Fruit fly (Drosophila melanogaster) whole organism, embryonic: ENCODE data around the gene Obp28a.
A peak's percentile ranks its signal among the peaks of the same experiment; 100 is the strongest.

ENCODE experiments used
- B-H1 ChIP-seq: fragments of 200-800 bp; sonication (Bioruptor generic); IDR thresholded peaks from 3 replicates; pipeline ENCODE4 v1.3.6; 2022; ENCODE audit warnings: missing biosample characterization, missing genetic modification characterization
- C15 ChIP-seq: fragments of 200-800 bp; sonication (Bioruptor generic); IDR thresholded peaks from 3 replicates; pipeline ENCODE4 v1.3.6; 2022; ENCODE audit warnings: missing biosample characterization, missing genetic modification characterization
- CG10366 ChIP-seq: fragments of 200-800 bp; sonication (Bioruptor generic); IDR thresholded peaks from 2 replicates; pipeline ENCODE4 v1.3.6; 2022; ENCODE audit warnings: missing biosample characterization, missing genetic modification characterization
- CG10543 ChIP-seq: fragments of 200-800 bp; sonication (Bioruptor generic); optimal IDR thresholded peaks from 3 replicates; lab custom pipeline; 2017; ENCODE audit warnings: missing biosample characterization, mild to moderate bottlenecking, missing genetic modification characterization, moderate library complexity
- CG11695 ChIP-seq: fragments of 200-800 bp; sonication (Bioruptor generic); IDR thresholded peaks from 3 replicates; pipeline ENCODE4 v1.3.6; 2022; ENCODE audit warnings: missing biosample characterization, missing genetic modification characterization
- CG12391 ChIP-seq: fragments of 200-800 bp; sonication (Bioruptor generic); optimal IDR thresholded peaks from 3 replicates; lab custom pipeline; 2018; ENCODE audit warnings: missing biosample characterization, mild to moderate bottlenecking, missing genetic modification characterization, moderate library complexity
- CG13424 ChIP-seq: fragments of 200-800 bp; sonication (Bioruptor generic); optimal IDR thresholded peaks from 2 replicates; lab custom pipeline; 2019; ENCODE audit warnings: missing biosample characterization, mild to moderate bottlenecking, missing genetic modification characterization, moderate library complexity
- CG15514 ChIP-seq: fragments of 200-800 bp; sonication (Bioruptor generic); optimal IDR thresholded peaks from 3 replicates; lab custom pipeline; 2017; ENCODE audit warnings: missing biosample characterization, missing genetic modification characterization, mild to moderate bottlenecking, moderate library complexity, missing genetic modification reagents
- CG16863 ChIP-seq: fragments of 200-800 bp; sonication (Bioruptor generic); optimal IDR thresholded peaks from 3 replicates; lab custom pipeline; 2016; ENCODE audit warnings: missing biosample characterization, missing genetic modification characterization
- CG17359 ChIP-seq: fragments of 200-800 bp; sonication (Bioruptor generic); optimal IDR thresholded peaks from 3 replicates; lab custom pipeline; 2018; ENCODE audit warnings: missing biosample characterization, mild to moderate bottlenecking, missing genetic modification characterization, moderate library complexity
- CG18262 ChIP-seq: fragments of 200-800 bp; optimal IDR thresholded peaks from 3 replicates; lab custom pipeline; 2019; ENCODE audit warnings: missing biosample characterization, mild to moderate bottlenecking, missing genetic modification characterization, moderate library complexity
- CG18619 ChIP-seq: fragments of 200-800 bp; sonication (Bioruptor generic); optimal IDR thresholded peaks from 3 replicates; lab custom pipeline; 2017; ENCODE audit warnings: missing biosample characterization, mild to moderate bottlenecking, missing genetic modification characterization
- CG31388 ChIP-seq: fragments of 200-800 bp; sonication (Bioruptor generic); optimal IDR thresholded peaks from 2 replicates; lab custom pipeline; 2016; ENCODE audit warnings: missing biosample characterization, missing genetic modification characterization
- CG3838 ChIP-seq: fragments of 200-800 bp; sonication (Bioruptor generic); optimal IDR thresholded peaks from 3 replicates; lab custom pipeline; 2016; ENCODE audit warnings: missing biosample characterization, missing genetic modification characterization
- CG4360 ChIP-seq: fragments of 200-800 bp; sonication (Bioruptor generic); IDR thresholded peaks from 2 replicates; pipeline ENCODE4 v1.3.6; 2022; ENCODE audit warnings: missing biosample characterization, missing genetic modification characterization
- CG4707 ChIP-seq: fragments of 200-800 bp; sonication (Bioruptor generic); optimal IDR thresholded peaks from 2 replicates; lab custom pipeline; 2018; ENCODE audit warnings: missing biosample characterization, mild to moderate bottlenecking, missing genetic modification characterization, moderate library complexity
- CG6254 ChIP-seq: fragments of 200-800 bp; sonication (Bioruptor generic); optimal IDR thresholded peaks from 3 replicates; lab custom pipeline; 2017; ENCODE audit warnings: mild to moderate bottlenecking, missing biosample characterization, missing genetic modification reagents, missing genetic modification characterization
- CG6765 ChIP-seq: fragments of 200-800 bp; sonication (Bioruptor generic); optimal IDR thresholded peaks from 3 replicates; lab custom pipeline; 2017; ENCODE audit warnings: missing biosample characterization, mild to moderate bottlenecking, missing genetic modification characterization
- CG6854 ChIP-seq: fragments of 200-800 bp; sonication (Bioruptor generic); optimal IDR thresholded peaks from 3 replicates; lab custom pipeline; 2017; ENCODE audit warnings: missing biosample characterization, mild to moderate bottlenecking, missing genetic modification characterization
- CG9437 ChIP-seq: fragments of 200-800 bp; sonication (Bioruptor generic); optimal IDR thresholded peaks from 2 replicates; lab custom pipeline; 2018; ENCODE audit warnings: missing biosample characterization, mild to moderate bottlenecking, missing genetic modification characterization
- CrebB ChIP-seq: fragments of 200-800 bp; sonication (Bioruptor generic); optimal IDR thresholded peaks from 3 replicates; lab custom pipeline; 2018; ENCODE audit warnings: missing biosample characterization, mild to moderate bottlenecking, missing genetic modification characterization
- D19A ChIP-seq: fragments of 200-800 bp; optimal IDR thresholded peaks from 3 replicates; lab custom pipeline; 2019; ENCODE audit warnings: missing biosample characterization, mild to moderate bottlenecking, missing genetic modification characterization, moderate library complexity
- H2.0 ChIP-seq: fragments of 200-800 bp; sonication (Bioruptor generic); IDR thresholded peaks from 2 replicates; pipeline ENCODE4 v1.3.6; 2022; ENCODE audit warnings: missing biosample characterization, missing genetic modification characterization
- Hr51 ChIP-seq, 2 experiments: fragments of 200-800 bp; sonication (Bioruptor generic); optimal IDR thresholded peaks; 2 replicates in 1 of 2; 3 replicates in 1 of 2; lab custom pipeline; 2016 to 2018; ENCODE audit warnings: missing biosample characterization in 2 of 2, missing genetic modification characterization in 2 of 2, mild to moderate bottlenecking in 1 of 2, moderate library complexity in 1 of 2
- MESR4 ChIP-seq: fragments of 200-800 bp; sonication (Bioruptor generic); optimal IDR thresholded peaks from 2 replicates; lab custom pipeline; 2018; ENCODE audit warnings: missing biosample characterization, mild to moderate bottlenecking, missing genetic modification characterization, moderate library complexity
- NFAT ChIP-seq: fragments of 200-800 bp; sonication (Bioruptor generic); IDR thresholded peaks from 2 replicates; pipeline ENCODE4 v1.3.6; 2022; ENCODE audit warnings: missing biosample characterization, missing genetic modification characterization
- PHDP ChIP-seq: fragments of 200-800 bp; sonication (Bioruptor generic); optimal IDR thresholded peaks from 3 replicates; lab custom pipeline; 2018; ENCODE audit warnings: missing biosample characterization, mild to moderate bottlenecking, missing genetic modification characterization, moderate library complexity
- Rx ChIP-seq: fragments of 200-800 bp; sonication (Bioruptor generic); IDR thresholded peaks from 2 replicates; pipeline ENCODE4 v1.3.6; 2022; ENCODE audit warnings: missing biosample characterization, missing genetic modification characterization
- Stat92E ChIP-seq, 3 experiments: fragments of >200 bp in 2 of 3; fragments of 200-800 bp in 1 of 3; sonication (Bioruptor generic) in 1 of 3; optimal IDR thresholded peaks; 2 replicates each; lab custom pipeline; 2017 to 2019; ENCODE audit warnings: missing biosample characterization in 3 of 3, missing genetic modification characterization in 3 of 3, mild to moderate bottlenecking in 1 of 3, moderate library complexity in 1 of 3
- ci ChIP-seq: fragments of 200-800 bp; sonication (Bioruptor generic); IDR thresholded peaks from 3 replicates; pipeline ENCODE4 v1.3.6; 2022; ENCODE audit warnings: missing biosample characterization, missing genetic modification characterization
- dmrt99B ChIP-seq: fragments of 200-800 bp; sonication (Bioruptor generic); optimal IDR thresholded peaks from 2 replicates; lab custom pipeline; 2018; ENCODE audit warnings: missing biosample characterization, mild to moderate bottlenecking, missing genetic modification characterization, moderate library complexity
- emc ChIP-seq: fragments of 200-800 bp; sonication (Bioruptor generic); optimal IDR thresholded peaks from 2 replicates; lab custom pipeline; 2016; ENCODE audit warnings: missing biosample characterization, missing genetic modification characterization
- fd102C ChIP-seq: fragments of 200-800 bp; sonication (Bioruptor generic); optimal IDR thresholded peaks from 2 replicates; lab custom pipeline; 2018; ENCODE audit warnings: missing biosample characterization, mild to moderate bottlenecking, missing genetic modification characterization, moderate library complexity
- fu2 ChIP-seq: fragments of 200-800 bp; sonication (Bioruptor generic); optimal IDR thresholded peaks from 2 replicates; lab custom pipeline; 2016; ENCODE audit warnings: missing biosample characterization, missing genetic modification characterization
- gcm ChIP-seq: fragments of 200-800 bp; sonication (Bioruptor generic); optimal IDR thresholded peaks from 2 replicates; lab custom pipeline; 2019; ENCODE audit warnings: missing biosample characterization, mild to moderate bottlenecking, missing genetic modification characterization, moderate library complexity
- ind ChIP-seq: fragments of 200-800 bp; sonication (Bioruptor generic); optimal IDR thresholded peaks from 3 replicates; lab custom pipeline; 2016; ENCODE audit warnings: missing biosample characterization, missing genetic modification characterization
- kni ChIP-seq: fragments of 200-800 bp; sonication (Bioruptor generic); optimal IDR thresholded peaks from 3 replicates; lab custom pipeline; 2017; ENCODE audit warnings: mild to moderate bottlenecking, missing biosample characterization, missing genetic modification reagents, missing genetic modification characterization
- lola ChIP-seq, 3 experiments: fragments of >200 bp in 2 of 3; fragments of 200-800 bp in 1 of 3; sonication (Bioruptor generic) in 1 of 3; optimal IDR thresholded peaks; 2 replicates each; lab custom pipeline; 2017 to 2019; ENCODE audit warnings: missing biosample characterization in 3 of 3, missing genetic modification characterization in 3 of 3, mild to moderate bottlenecking in 1 of 3, moderate library complexity in 1 of 3
- nom ChIP-seq: fragments of 200-800 bp; sonication (Bioruptor generic); optimal IDR thresholded peaks from 2 replicates; lab custom pipeline; 2017; ENCODE audit warnings: missing biosample characterization, missing genetic modification characterization, mild to moderate bottlenecking, moderate library complexity, missing genetic modification reagents
- odd ChIP-seq: fragments of 200-800 bp; sonication (Bioruptor generic); optimal IDR thresholded peaks from 2 replicates; lab custom pipeline; 2017; ENCODE audit warnings: missing biosample characterization, mild to moderate bottlenecking, missing genetic modification characterization
- otp ChIP-seq: fragments of 200-800 bp; sonication (Bioruptor generic); IDR thresholded peaks from 3 replicates; pipeline ENCODE4, ENCODE4 v1.3.6; 2022; ENCODE audit warnings: missing biosample characterization, missing genetic modification characterization
- pho ChIP-seq: fragments of 200-800 bp; sonication (Bioruptor generic); optimal IDR thresholded peaks from 2 replicates; lab custom pipeline; 2016; ENCODE audit warnings: missing biosample characterization, missing genetic modification characterization
- pros ChIP-seq: fragments of 200-800 bp; sonication (Bioruptor generic); optimal IDR thresholded peaks from 3 replicates; lab custom pipeline; 2019; ENCODE audit warnings: missing biosample characterization, mild to moderate bottlenecking, missing genetic modification characterization, moderate library complexity
- stc ChIP-seq: fragments of 200-800 bp; sonication (Bioruptor generic); IDR thresholded peaks from 2 replicates; pipeline ENCODE4 v1.3.6; 2022; ENCODE audit warnings: missing biosample characterization, missing genetic modification characterization
- tll ChIP-seq, 2 experiments: fragments of 200-800 bp in 1 of 2; fragments of >200 bp in 1 of 2; sonication (Bioruptor generic) in 1 of 2; optimal IDR thresholded peaks; 2 replicates each; lab custom pipeline; 2017 to 2019; ENCODE audit warnings: missing biosample characterization in 2 of 2, missing genetic modification characterization in 2 of 2, mild to moderate bottlenecking in 1 of 2, moderate library complexity in 1 of 2
- twi ChIP-seq: fragments of 200-800 bp; optimal IDR thresholded peaks from 2 replicates; lab custom pipeline; 2019; ENCODE audit warnings: missing biosample characterization, mild to moderate bottlenecking, missing genetic modification characterization, moderate library complexity
- tx ChIP-seq: fragments of 200-800 bp; sonication (Bioruptor generic); optimal IDR thresholded peaks from 2 replicates; lab custom pipeline; 2016; ENCODE audit warnings: missing biosample characterization, missing genetic modification characterization

Obp28a gene

dm6 chr2L:7526129-7526528 is 29.0 kb upstream of the Obp28a start (continued):
- TF ChIP-seq Stat92E (GFP tag; optimal IDR thresholded peaks at IDR 0.05; lab: Kevin White, UChicago) (peak in 1 of 3 experiments; percentile 85), twi (peak; percentile 42), PHDP (no peak), odd (GFP tag; lab: Kevin White, UChicago) (peak; percentile 30), nom (GFP tag; lab: Kevin White, UChicago) (no peak), pros (peak; percentile 44), kni (GFP tag; lab: Kevin White, UChicago) (peak; percentile 11), NFAT (GFP tag; lab: Robert Waterston, UW) (no peak), fd102C (GFP tag; lab: Kevin White, UChicago) (peak; percentile 7), C15 (GFP tag; lab: Robert Waterston, UW) (no peak), D19A (tag; lab: Kevin White, UChicago) (peak; percentile 68)

- TF ChIP-seq CG9437: no peak
- TF ChIP-seq CG31388 (GFP tag; lab: Kevin White, UChicago): no peak
- TF ChIP-seq CG18619 (GFP tag; lab: Kevin White, UChicago): peak; percentile 39
- TF ChIP-seq emc (GFP tag; lab: Kevin White, UChicago): no peak
- TF ChIP-seq fd102C (GFP tag; lab: Kevin White, UChicago): peak; percentile 2
- TF ChIP-seq Hr51 (GFP tag; optimal IDR thresholded peaks at IDR 0.05; lab: Kevin White, UChicago): peak in 1 of 2 experiments; percentile 16
- TF ChIP-seq stc (GFP tag; lab: Robert Waterston, UW): 0 out of 2 replicates have a peak, but pooled peaks have one; percentile 20
- TF ChIP-seq CG16863: no peak
- peak; percentile 41 for TF ChIP-seq CrebB (tag; lab: Kevin White, UChicago)
- no peak for TF ChIP-seq ind (GFP tag; lab: Kevin White, UChicago)
- no peak for TF ChIP-seq CG6254 (GFP tag; lab: Kevin White, UChicago)
- no peak for TF ChIP-seq CG3838 (GFP tag; lab: Kevin White, UChicago)
- peak; percentile 21 for TF ChIP-seq CG12391 (tag; lab: Kevin White, UChicago)
- TF ChIP-seq CG10543 (GFP tag; lab: Kevin White, UChicago): peak; percentile 11
- peak; percentile 73; the same call in 1 of the 3 replicates for TF ChIP-seq ci (GFP tag; lab: Robert Waterston, UW)
- no peak for TF ChIP-seq fu2 (GFP tag; lab: Kevin White, UChicago)
- TF ChIP-seq CG15514 (GFP tag; lab: Kevin White, UChicago): peak; percentile 3
- no peak for TF ChIP-seq CG17359 (tag; lab: Kevin White, UChicago)
- TF ChIP-seq CG6765: peak; percentile 41
- TF ChIP-seq tx: no peak
- no peak for TF ChIP-seq H2.0 (GFP tag; lab: Robert Waterston, UW)
- TF ChIP-seq CG18262 (tag; lab: Kevin White, UChicago): no peak
- peak; percentile 65 for TF ChIP-seq CG4360
- no peak for TF ChIP-seq CG6854 (GFP tag; lab: Kevin White, UChicago)
- no peak for TF ChIP-seq CG11695 (GFP tag; lab: Robert Waterston, UW)
- no peak for TF ChIP-seq CG13424
- TF ChIP-seq lola (GFP tag; optimal IDR thresholded peaks at IDR 0.05; lab: Kevin White, UChicago): no peak
- no peak for TF ChIP-seq MESR4
- TF ChIP-seq B-H1 (GFP tag; lab: Robert Waterston, UW): no peak
- TF ChIP-seq CG10366: 0 out of 2 replicates have a peak, but pooled peaks have one; percentile 10
- TF ChIP-seq gcm: no peak
- TF ChIP-seq CG4707: no peak
- TF ChIP-seq dmrt99B (tag; lab: Kevin White, UChicago): peak; percentile 34
- TF ChIP-seq otp (GFP tag; lab: Robert Waterston, UW): peak; percentile 11; the same call in 1 of the 3 replicates
- no peak for TF ChIP-seq pho (GFP tag; lab: Kevin White, UChicago)
- TF ChIP-seq tll (GFP tag; optimal IDR thresholded peaks at IDR 0.05; lab: Kevin White, UChicago): no peak
- no peak for TF ChIP-seq Rx (GFP tag; lab: Robert Waterston, UW)
These were observed 28.1 kb upstream of the Obp28a start for dm6 chr2L:7525123-7525874.
